Worm (Caenorhabditis elegans): ENCODE data around the gene F11A5.18.

DNA sequence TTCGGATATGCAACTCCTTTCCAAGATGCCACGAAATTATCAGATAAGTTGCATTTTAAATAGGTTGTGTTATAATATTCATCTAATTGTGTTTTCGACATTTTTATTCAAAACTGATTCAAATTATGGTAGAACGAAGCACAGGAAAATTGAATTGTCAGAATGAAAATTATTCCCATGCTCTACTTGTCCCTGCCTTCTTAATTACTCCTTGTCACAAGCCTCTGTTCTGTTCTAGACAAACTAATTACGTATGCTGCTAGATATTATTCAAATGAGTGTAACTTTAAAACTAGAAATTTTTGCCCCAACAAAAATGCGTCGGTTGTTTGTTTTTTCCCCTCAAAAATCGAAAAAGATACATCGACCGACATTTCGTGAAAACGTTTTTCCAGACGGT, 41.4 kb downstream of the F11A5.18 start, which contains the start of gene srh-104:
- TF ChIP-seq zip-5 (tag; optimal IDR thresholded peaks at IDR 0.05) = no peak
- no peak for TF ChIP-seq ama-1 (optimal IDR thresholded peaks at IDR 0.05)
- no peak for TF ChIP-seq nhr-11 (tag; optimal IDR thresholded peaks at IDR 0.05)
- no peak for TF ChIP-seq pha-4 (tag; optimal IDR thresholded peaks at IDR 0.05)
- TF ChIP-seq unc-42 (tag; optimal IDR thresholded peaks at IDR 0.05) = no peak
- TF ChIP-seq elt-2 (tag; optimal IDR thresholded peaks at IDR 0.05) = no peak
- no peak for TF ChIP-seq unc-55 (GFP tag; optimal IDR thresholded peaks at IDR 0.05)
- no peak for TF ChIP-seq lin-11 (tag; optimal IDR thresholded peaks at IDR 0.05)
